Worm (Caenorhabditis elegans): Measurements from ENCODE around the gene F47C12.7.

DNA sequence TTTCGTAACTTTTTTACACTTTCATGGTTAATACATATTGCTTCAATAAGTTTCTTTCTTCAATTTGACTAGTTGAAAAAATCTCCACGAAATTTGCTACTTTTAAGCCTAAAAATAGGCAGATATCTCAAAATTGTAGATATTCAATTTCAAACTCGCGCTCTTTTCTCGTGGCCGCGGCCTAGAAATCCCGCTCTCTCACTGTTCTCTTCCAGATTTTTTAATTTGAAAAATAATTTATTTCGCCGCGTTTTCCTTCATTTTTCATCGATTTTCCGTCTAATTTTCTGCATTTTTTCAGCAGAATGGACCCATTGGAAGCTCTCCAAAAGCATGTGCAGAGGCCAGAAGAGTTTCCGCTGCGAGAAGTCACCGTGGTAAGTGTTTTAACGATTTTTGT is 47.0 kb upstream of the F47C12.7 start, which contains the start of gene cdc-73:
- TF ChIP-seq aly-2 (tag; optimal IDR thresholded peaks at IDR 0.05) = no peak
- no peak for TF ChIP-seq ama-1 (optimal IDR thresholded peaks at IDR 0.05)
- TF ChIP-seq F49E8.2 (tag; optimal IDR thresholded peaks at IDR 0.05; ENCODE audit: borderline replicate concordance) = no peak
- no peak for TF ChIP-seq lin-39 (tag; optimal IDR thresholded peaks at IDR 0.05)
- TF ChIP-seq unc-130 (GFP tag; optimal IDR thresholded peaks at IDR 0.05) = peak; percentile 79
- no peak for TF ChIP-seq snpc-4 (tag; optimal IDR thresholded peaks at IDR 0.05)
- TF ChIP-seq Y75B8A.6 (GFP tag; IDR thresholded peaks at IDR 0.05) = no peak
- TF ChIP-seq ceh-28 (tag; optimal IDR thresholded peaks at IDR 0.05) = no peak
- TF ChIP-seq hlh-30 (tag; optimal IDR thresholded peaks at IDR 0.05; ENCODE audit: insufficient read depth) = no peak
- no peak for TF ChIP-seq pha-4 (GFP tag; IDR thresholded peaks at IDR 0.05)
- TF ChIP-seq pha-4 (tag; optimal IDR thresholded peaks at IDR 0.05) = no peak
- no peak for TF ChIP-seq attf-4 (tag; optimal IDR thresholded peaks at IDR 0.05)
- no peak for TF ChIP-seq ztf-11 (tag; optimal IDR thresholded peaks at IDR 0.05)
- TF ChIP-seq lir-3 (tag; optimal IDR thresholded peaks at IDR 0.05) = no peak

Measured in whole organism, L4 larva.